Worm (Caenorhabditis elegans) whole organism, L2 larva: ENCODE results near the gene Y43F8B.19.
A peak's percentile ranks its signal among the peaks of the same experiment; 100 is the strongest.

Source experiments
- C34F6.9 ChIP-seq: fragments of 150-350 bp; optimal IDR thresholded peaks from 2 replicates; lab custom pipeline; 2014; ENCODE audit warnings: missing biosample characterization, missing genetic modification characterization
- F13H6.1 ChIP-seq: sonication (generic microtip); optimal IDR thresholded peaks from 2 replicates; lab custom pipeline; 2016; ENCODE audit warnings: missing genetic modification characterization, missing compliant biosample characterization
- R02D3.7 ChIP-seq: fragments of 150-350 bp; optimal IDR thresholded peaks from 2 replicates; lab custom pipeline; 2014; ENCODE audit warnings: missing biosample characterization, missing genetic modification characterization
- ZK546.5 ChIP-seq: sonication (generic microtip); optimal IDR thresholded peaks from 2 replicates; lab custom pipeline; 2017; ENCODE audit warnings: missing biosample characterization, missing genetic modification characterization
- alr-1 ChIP-seq: fragments of 150-350 bp; optimal IDR thresholded peaks from 2 replicates; lab custom pipeline; 2014; ENCODE audit warnings: missing biosample characterization, missing genetic modification characterization
- aly-2 ChIP-seq: fragments of 150-350 bp; optimal IDR thresholded peaks from 2 replicates; lab custom pipeline; 2014; ENCODE audit warnings: missing biosample characterization, missing genetic modification characterization
- ama-1 ChIP-seq: fragments of 150-350 bp; optimal IDR thresholded peaks from 2 replicates; lab custom pipeline; 2018; ENCODE audit warnings: inconsistent platforms
- blmp-1 ChIP-seq: sonication (generic microtip); optimal IDR thresholded peaks from 2 replicates; lab custom pipeline; 2017; ENCODE audit warnings: missing genetic modification characterization, mild to moderate bottlenecking, missing compliant biosample characterization, antibody characterized with exemption, moderate library complexity; ENCODE audit not compliant: insufficient read depth
- ceh-16 ChIP-seq: fragments of 150-350 bp; optimal IDR thresholded peaks from 2 replicates; lab custom pipeline; 2014; ENCODE audit warnings: missing biosample characterization, missing genetic modification characterization
- ceh-82 ChIP-seq: fragments of 150-350 bp; optimal IDR thresholded peaks from 2 replicates; lab custom pipeline; 2014; ENCODE audit warnings: missing biosample characterization, missing genetic modification characterization
- crh-2 ChIP-seq: sonication (generic microtip); optimal IDR thresholded peaks from 2 replicates; lab custom pipeline; 2017; ENCODE audit warnings: missing biosample characterization, missing genetic modification characterization
- dmd-4 ChIP-seq: sonication (generic microtip); optimal IDR thresholded peaks from 2 replicates; lab custom pipeline; 2017; ENCODE audit warnings: missing biosample characterization, missing genetic modification characterization
- egl-27 ChIP-seq: sonication (generic microtip); optimal IDR thresholded peaks from 3 replicates; lab custom pipeline; 2017; ENCODE audit warnings: missing biosample characterization, missing genetic modification reagents, missing genetic modification characterization
- elt-1 ChIP-seq: fragments of 150-350 bp; optimal IDR thresholded peaks from 2 replicates; lab custom pipeline; 2014; ENCODE audit warnings: missing biosample characterization, missing genetic modification characterization
- elt-3 ChIP-seq: sonication (generic microtip); optimal IDR thresholded peaks from 2 replicates; lab custom pipeline; 2017; ENCODE audit warnings: missing biosample characterization, missing genetic modification characterization
- fos-1 ChIP-seq: fragments of 150-350 bp; optimal IDR thresholded peaks from 2 replicates; lab custom pipeline; 2014; ENCODE audit warnings: missing biosample characterization, missing genetic modification characterization
- gmeb-1 ChIP-seq: fragments of 150-350 bp; optimal IDR thresholded peaks from 2 replicates; lab custom pipeline; 2014; ENCODE audit warnings: missing biosample characterization, missing genetic modification characterization
- lin-11 ChIP-seq: fragments of 150-350 bp; sonication (generic microtip); optimal IDR thresholded peaks from 2 replicates; lab custom pipeline; 2014; ENCODE audit warnings: missing biosample characterization, missing genetic modification characterization, inconsistent platforms, mixed read lengths
- lin-39 ChIP-seq: fragments of 150-350 bp; optimal IDR thresholded peaks from 2 replicates; lab custom pipeline; 2014; ENCODE audit warnings: missing biosample characterization, missing genetic modification reagents, missing genetic modification characterization
- lsy-2 ChIP-seq, 2 experiments: fragments of 150-350 bp in 1 of 2; sonication (generic microtip) in 1 of 2; optimal IDR thresholded peaks; 2 replicates each; lab custom pipeline; 2014 to 2017; ENCODE audit warnings: missing biosample characterization in 2 of 2, missing genetic modification characterization in 2 of 2
- mab-5 ChIP-seq: fragments of 150-350 bp; optimal IDR thresholded peaks from 2 replicates; lab custom pipeline; 2014; ENCODE audit warnings: missing biosample characterization, missing genetic modification characterization
- mbf-1 ChIP-seq: sonication (generic microtip); optimal IDR thresholded peaks from 2 replicates; lab custom pipeline; 2017; ENCODE audit warnings: missing biosample characterization, missing genetic modification characterization
- mdl-1 ChIP-seq, 2 experiments: fragments of 150-350 bp in 1 of 2; sonication (generic microtip) in 1 of 2; optimal IDR thresholded peaks; 2 replicates each; lab custom pipeline; 2017; ENCODE audit warnings: missing biosample characterization in 2 of 2, missing genetic modification characterization in 2 of 2
- nhr-10 ChIP-seq: sonication (generic microtip); optimal IDR thresholded peaks from 2 replicates; lab custom pipeline; 2017; ENCODE audit warnings: missing biosample characterization, missing genetic modification characterization
- nhr-11 ChIP-seq: fragments of 150-350 bp; optimal IDR thresholded peaks from 2 replicates; lab custom pipeline; 2014; ENCODE audit warnings: missing biosample characterization, missing genetic modification characterization
- nhr-12 ChIP-seq: fragments of 150-350 bp; optimal IDR thresholded peaks from 2 replicates; lab custom pipeline; 2014; ENCODE audit warnings: missing biosample characterization, missing genetic modification characterization
- nhr-129 ChIP-seq: fragments of 150-350 bp; optimal IDR thresholded peaks from 2 replicates; lab custom pipeline; 2014; ENCODE audit warnings: missing biosample characterization, missing genetic modification characterization
- nhr-21 ChIP-seq: fragments of 150-350 bp; optimal IDR thresholded peaks from 2 replicates; lab custom pipeline; 2014; ENCODE audit warnings: missing biosample characterization, missing genetic modification characterization
- nhr-23 ChIP-seq: fragments of 150-350 bp; optimal IDR thresholded peaks from 2 replicates; lab custom pipeline; 2014; ENCODE audit warnings: missing biosample characterization, missing genetic modification reagents, missing genetic modification characterization
- nhr-237 ChIP-seq: fragments of 150-350 bp; optimal IDR thresholded peaks from 2 replicates; lab custom pipeline; 2014; ENCODE audit warnings: missing biosample characterization, missing genetic modification characterization
- nhr-25 ChIP-seq: fragments of 150-350 bp; sonication (generic microtip); optimal IDR thresholded peaks from 3 replicates; lab custom pipeline; 2014; ENCODE audit warnings: missing biosample characterization, missing genetic modification characterization
- nhr-6 ChIP-seq: fragments of 150-350 bp; optimal IDR thresholded peaks from 2 replicates; lab custom pipeline; 2014; ENCODE audit warnings: missing biosample characterization, missing genetic modification characterization
- peb-1 ChIP-seq: fragments of 150-350 bp; optimal IDR thresholded peaks from 2 replicates; lab custom pipeline; 2014; ENCODE audit warnings: missing biosample characterization, missing genetic modification characterization
- sem-4 ChIP-seq: fragments of 150-350 bp; optimal IDR thresholded peaks from 2 replicates; lab custom pipeline; 2014; ENCODE audit warnings: missing biosample characterization, missing genetic modification reagents, missing genetic modification characterization
- skn-1 ChIP-seq: sonication (generic microtip); optimal IDR thresholded peaks from 2 replicates; lab custom pipeline; 2017; ENCODE audit warnings: missing biosample characterization, missing genetic modification characterization
- sma-3 ChIP-seq: sonication (generic microtip); optimal IDR thresholded peaks from 2 replicates; lab custom pipeline; 2016; ENCODE audit warnings: missing genetic modification reagents, missing genetic modification characterization, missing compliant biosample characterization
- sma-9 ChIP-seq, 2 experiments: fragments of 150-350 bp in 1 of 2; sonication (generic microtip) in 1 of 2; optimal IDR thresholded peaks; 2 replicates each; lab custom pipeline; 2014 to 2016; ENCODE audit warnings: missing genetic modification characterization in 2 of 2, mild to moderate bottlenecking in 1 of 2, missing biosample characterization in 1 of 2, missing compliant biosample characterization in 1 of 2, missing genetic modification reagents in 1 of 2, moderate library complexity in 1 of 2
- snpc-4 ChIP-seq: fragments of 150-350 bp; optimal IDR thresholded peaks from 2 replicates; lab custom pipeline; 2014; ENCODE audit warnings: missing biosample characterization, missing genetic modification characterization
- unc-39 ChIP-seq: fragments of 150-350 bp; optimal IDR thresholded peaks from 2 replicates; lab custom pipeline; 2014; ENCODE audit warnings: missing biosample characterization, missing genetic modification characterization
- unc-55 ChIP-seq: fragments of 150-350 bp; sonication (generic microtip); optimal IDR thresholded peaks from 3 replicates; lab custom pipeline; 2014; ENCODE audit warnings: missing biosample characterization, missing genetic modification reagents, missing genetic modification characterization
- unc-62 ChIP-seq: fragments of 150-350 bp; optimal IDR thresholded peaks from 2 replicates; lab custom pipeline; 2014; ENCODE audit warnings: missing biosample characterization, missing genetic modification reagents, missing genetic modification characterization
- zag-1 ChIP-seq: fragments of 150-350 bp; optimal IDR thresholded peaks from 2 replicates; lab custom pipeline; 2014; ENCODE audit warnings: missing biosample characterization, missing genetic modification characterization
- ztf-1 ChIP-seq: fragments of 200-800 bp; sonication (Bioruptor generic); conservative IDR thresholded peaks from 2 replicates; pipeline ENCODE4 v1.3.6; 2022; ENCODE audit warnings: missing genetic modification characterization, missing compliant biosample characterization
- ztf-11 ChIP-seq: sonication (generic microtip); optimal IDR thresholded peaks from 2 replicates; lab custom pipeline; 2017; ENCODE audit warnings: missing biosample characterization, missing genetic modification characterization
- ztf-4 ChIP-seq: fragments of 150-350 bp; optimal IDR thresholded peaks from 2 replicates; lab custom pipeline; 2014; ENCODE audit warnings: missing biosample characterization, missing genetic modification characterization

The Y43F8B.19 gene

DNA sequence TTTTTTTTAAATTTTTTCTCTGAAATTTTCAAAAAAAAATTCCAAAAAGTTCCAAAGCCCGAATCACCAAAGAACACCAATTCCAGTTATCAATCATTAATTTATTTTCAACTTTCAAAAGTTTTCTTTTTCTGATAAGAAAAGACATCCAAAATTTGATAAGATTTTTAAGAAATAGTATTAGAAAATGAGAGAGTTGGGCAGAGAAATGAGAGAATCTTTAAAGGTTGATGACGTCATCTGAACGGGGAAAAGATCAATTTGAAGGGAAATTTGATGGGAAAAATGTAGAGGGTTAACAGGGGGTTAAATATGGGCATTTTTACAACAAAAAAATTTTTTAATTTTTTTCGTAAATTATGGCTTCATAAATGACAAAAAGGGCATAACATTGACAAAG, 21.4 kb upstream of the Y43F8B.19 start:
- TF ChIP-seq blmp-1 (tag; lab: Kevin White, UChicago) (peak; percentile 38), alr-1 (tag; lab: Kevin White, UChicago) (no peak), fos-1 (tag; lab: Kevin White, UChicago) (peak; percentile 75), crh-2 (tag; lab: Kevin White, UChicago) (peak; percentile 69), sma-3 (peak; percentile 40), ceh-82 (tag; lab: Kevin White, UChicago) (no peak), dmd-4 (tag; lab: Kevin White, UChicago) (no peak), gmeb-1 (tag; lab: Kevin White, UChicago) (peak; percentile 53)

DNA sequence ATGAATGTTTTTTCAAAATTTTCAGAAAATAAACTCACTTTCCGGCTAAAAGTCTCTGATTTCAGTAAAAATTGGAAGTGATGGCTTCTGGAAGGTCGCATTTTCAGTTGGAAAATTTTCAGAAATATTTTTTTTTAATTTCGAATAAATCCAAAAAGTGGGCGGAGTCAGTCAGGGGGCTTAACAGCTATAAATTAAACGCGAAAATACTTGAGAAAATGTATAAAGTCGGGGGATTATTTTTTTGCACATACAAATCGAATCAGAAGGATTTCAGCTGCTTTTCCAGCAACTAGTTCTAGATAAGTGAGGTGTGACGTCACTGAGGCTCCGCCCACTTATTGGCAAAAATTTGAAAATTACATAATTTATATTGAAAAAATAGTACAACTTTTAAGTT, 20.9 kb upstream of the Y43F8B.19 start, which contains the start of gene Y43F8B.2:
Gene Y43F8B.2 (minus strand): TSS at position 101 of the 400 bp plus-strand sequence.
- TF ChIP-seq nhr-25 (no peak), elt-3 (tag; lab: Kevin White, UChicago) (no peak), sma-9 (GFP tag; optimal IDR thresholded peaks at IDR 0.05; lab: Kevin White, UChicago) (no peak), sma-9 (tag; optimal IDR thresholded peaks at IDR 0.05; lab: Kevin White, UChicago) (no peak), ztf-11 (tag; lab: Kevin White, UChicago) (no peak), mbf-1 (no peak)

DNA sequence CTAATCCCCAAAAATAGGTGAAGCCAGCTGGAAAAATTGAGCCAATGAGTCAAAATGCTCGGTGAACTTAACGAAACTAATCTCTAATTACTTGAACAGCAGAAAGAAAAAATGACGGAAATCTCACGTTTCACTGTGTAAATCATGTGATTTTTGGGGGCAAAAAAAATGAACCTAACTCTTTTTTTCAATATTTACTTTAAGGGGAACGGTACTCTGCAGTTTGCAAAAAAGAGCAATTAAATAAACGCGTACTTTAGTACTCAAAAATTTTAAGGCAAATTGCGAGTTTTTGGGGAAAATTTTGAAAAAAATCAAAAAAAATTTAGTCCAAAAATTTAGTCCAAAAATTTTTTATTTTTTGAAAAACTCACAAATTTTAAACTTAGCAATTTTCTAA, 18.9 kb upstream of the Y43F8B.19 start:
- TF ChIP-seq elt-1 = no peak
- no peak for TF ChIP-seq aly-2 (tag; lab: Kevin White, UChicago)
- TF ChIP-seq unc-39 (tag; lab: Kevin White, UChicago) = no peak
- TF ChIP-seq nhr-237 (tag; lab: Kevin White, UChicago) = no peak
- TF ChIP-seq sma-9 (GFP tag; optimal IDR thresholded peaks at IDR 0.05; lab: Kevin White, UChicago) = peak; percentile 20
- TF ChIP-seq sma-9 (tag; optimal IDR thresholded peaks at IDR 0.05; lab: Kevin White, UChicago) = no peak
- TF ChIP-seq egl-27 (tag; lab: Kevin White, UChicago) = no peak
- no peak for TF ChIP-seq R02D3.7 (tag; lab: Kevin White, UChicago)

DNA sequence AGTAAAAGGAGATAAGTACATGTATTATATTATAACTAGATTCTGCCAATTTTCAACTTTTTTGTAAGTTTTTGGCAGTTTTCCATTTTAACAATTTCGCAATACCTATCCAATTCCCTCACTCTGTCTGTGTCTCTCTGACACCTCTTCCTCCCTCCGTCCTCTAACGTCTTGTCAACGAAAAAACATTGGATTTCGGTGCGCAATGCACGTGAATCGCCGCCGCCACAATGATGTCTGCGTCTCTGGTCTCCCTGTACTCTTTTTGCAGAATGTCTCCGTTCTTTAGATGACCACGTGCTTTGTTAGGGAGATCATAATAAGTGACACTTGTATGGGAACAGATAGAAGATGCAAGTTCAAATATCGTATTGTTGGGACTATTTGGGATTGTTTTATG, 17.1 kb upstream of the Y43F8B.19 start:
- no peak for TF ChIP-seq nhr-237 (tag; lab: Kevin White, UChicago)
- TF ChIP-seq ztf-4 (tag; lab: Kevin White, UChicago) = peak; percentile 77
- TF ChIP-seq unc-55 (GFP tag; lab: Kevin White, UChicago) = peak; percentile 96
- TF ChIP-seq zag-1 (tag; lab: Kevin White, UChicago) = peak; percentile 62
- no peak for TF ChIP-seq elt-1
- TF ChIP-seq sem-4 (tag; lab: Kevin White, UChicago) = peak; percentile 97
- peak; percentile 97 for TF ChIP-seq nhr-129 (tag; lab: Kevin White, UChicago)
- no peak for TF ChIP-seq nhr-11 (tag; lab: Kevin White, UChicago)
- peak; percentile 32 for TF ChIP-seq ama-1 (lab: Kevin White, UChicago)
- TF ChIP-seq nhr-12 = no peak
- TF ChIP-seq dmd-4 (tag; lab: Kevin White, UChicago) = no peak
- peak; percentile 100 for TF ChIP-seq sma-9 (GFP tag; optimal IDR thresholded peaks at IDR 0.05; lab: Kevin White, UChicago)
- TF ChIP-seq sma-9 (tag; optimal IDR thresholded peaks at IDR 0.05; lab: Kevin White, UChicago) = no peak
- no peak for TF ChIP-seq elt-3 (tag; lab: Kevin White, UChicago)
- peak; percentile 81 for TF ChIP-seq mab-5 (tag; lab: Kevin White, UChicago)
- peak; percentile 1 for TF ChIP-seq nhr-10 (tag; lab: Kevin White, UChicago)
- TF ChIP-seq gmeb-1 (tag; lab: Kevin White, UChicago) = peak; percentile 80
- peak; percentile 96 for TF ChIP-seq C34F6.9 (tag; lab: Kevin White, UChicago)
- peak; percentile 98 to 99 for TF ChIP-seq mdl-1 (tag; optimal IDR thresholded peaks at IDR 0.05; lab: Kevin White, UChicago)
- TF ChIP-seq mbf-1 = no peak
- peak; percentile 81 for TF ChIP-seq blmp-1 (tag; lab: Kevin White, UChicago)
- TF ChIP-seq ZK546.5 (tag; lab: Kevin White, UChicago) = no peak
- peak; percentile 10 for TF ChIP-seq ceh-82 (tag; lab: Kevin White, UChicago)
- peak; percentile 62 for TF ChIP-seq ceh-16
- TF ChIP-seq egl-27 (tag; lab: Kevin White, UChicago) = peak; percentile 98
- TF ChIP-seq nhr-21 (tag; lab: Kevin White, UChicago) = peak; percentile 98
- TF ChIP-seq lin-11 (tag; lab: Kevin White, UChicago) = peak; percentile 79
- no peak for TF ChIP-seq skn-1 (tag; lab: Kevin White, UChicago)
- no peak for TF ChIP-seq alr-1 (tag; lab: Kevin White, UChicago)
- no peak for TF ChIP-seq lin-39 (tag; lab: Kevin White, UChicago)
- TF ChIP-seq lsy-2 (tag; optimal IDR thresholded peaks at IDR 0.05; lab: Kevin White, UChicago) = peak; percentile 55 to 89
- TF ChIP-seq F13H6.1 (tag; lab: Kevin White, UChicago) = peak; percentile 95
- TF ChIP-seq fos-1 (tag; lab: Kevin White, UChicago) = peak; percentile 94
- peak; percentile 63 for TF ChIP-seq snpc-4 (tag; lab: Kevin White, UChicago)
- no peak for TF ChIP-seq aly-2 (tag; lab: Kevin White, UChicago)
- TF ChIP-seq ztf-1 = no peak
- TF ChIP-seq sma-3 = peak; percentile 100
- peak; percentile 63 for TF ChIP-seq unc-62
- TF ChIP-seq ztf-11 (tag; lab: Kevin White, UChicago) = no peak
- peak; percentile 98 for TF ChIP-seq nhr-25
- no peak for TF ChIP-seq nhr-23
- no peak for TF ChIP-seq peb-1 (tag; lab: Kevin White, UChicago)
- peak; percentile 79 for TF ChIP-seq nhr-6 (tag; lab: Kevin White, UChicago)
- no peak for TF ChIP-seq R02D3.7 (tag; lab: Kevin White, UChicago)
